Worm (Caenorhabditis elegans) whole organism, mixed stage, embryonic: Measurements from ENCODE around the gene far-6.

Experiments
- elt-3 ChIP-seq: fragments of 150-350 bp; optimal IDR thresholded peaks from 2 replicates; lab custom pipeline; 2014; ENCODE audit warnings: missing biosample characterization, missing genetic modification characterization
- lin-13 ChIP-seq: fragments of 150-350 bp; optimal IDR thresholded peaks from 2 replicates; lab custom pipeline; 2014; ENCODE audit warnings: missing biosample characterization, missing genetic modification characterization
- mab-5 ChIP-seq: fragments of 150-350 bp; optimal IDR thresholded peaks from 2 replicates; lab custom pipeline; 2014; ENCODE audit warnings: missing biosample characterization, missing genetic modification characterization
- nhr-12 ChIP-seq: fragments of 150-350 bp; optimal IDR thresholded peaks from 2 replicates; lab custom pipeline; 2014; ENCODE audit warnings: missing biosample characterization, missing genetic modification characterization
- nhr-28 ChIP-seq: fragments of 150-350 bp; optimal IDR thresholded peaks from 2 replicates; lab custom pipeline; 2014; ENCODE audit warnings: missing biosample characterization, missing genetic modification characterization
- nhr-76 ChIP-seq: sonication (generic microtip); optimal IDR thresholded peaks from 2 replicates; lab custom pipeline; 2017; ENCODE audit warnings: missing biosample characterization, missing genetic modification characterization
- sem-2 ChIP-seq: fragments of 200-800 bp; sonication (Bioruptor generic); optimal IDR thresholded peaks from 2 replicates; lab custom pipeline; 2018; ENCODE audit warnings: mild to moderate bottlenecking, missing genetic modification characterization, missing compliant biosample characterization
- unc-62 ChIP-seq: fragments of 150-350 bp; optimal IDR thresholded peaks from 2 replicates; lab custom pipeline; 2014; ENCODE audit warnings: missing biosample characterization, missing genetic modification reagents, missing genetic modification characterization
- ztf-11 ChIP-seq: fragments of 150-350 bp; optimal IDR thresholded peaks from 2 replicates; lab custom pipeline; 2014; ENCODE audit warnings: missing biosample characterization, missing genetic modification characterization

ce11 chrIV:13334287-13334686 lies 6.1 kb downstream of the far-6 start:
- TF ChIP-seq unc-62 (GFP tag; lab: Kevin White, UChicago): no peak
- TF ChIP-seq nhr-76 (tag; lab: Kevin White, UChicago): no peak
- no peak for TF ChIP-seq nhr-12 (tag; lab: Kevin White, UChicago)
- TF ChIP-seq lin-13 (tag; lab: Kevin White, UChicago): no peak
- no peak for TF ChIP-seq sem-2
- TF ChIP-seq ztf-11 (tag; lab: Kevin White, UChicago): no peak
- no peak for TF ChIP-seq elt-3
- TF ChIP-seq mab-5: no peak
- TF ChIP-seq nhr-28 (tag; lab: Kevin White, UChicago): no peak
